Fruit fly (Drosophila melanogaster) whole organism: Measurements from ENCODE around the gene CG33061.

Experiments used
- Dll ChIP-seq: fragments of >200 bp; optimal IDR thresholded peaks from 2 replicates; lab custom pipeline; 2017
- pan ChIP-seq: fragments of >200 bp; optimal IDR thresholded peaks from 2 replicates; lab custom pipeline; 2017
- psq ChIP-seq: fragments of >200 bp; optimal IDR thresholded peaks from 2 replicates; lab custom pipeline; 2017
- usp ChIP-seq: fragments of >200 bp; optimal IDR thresholded peaks from 2 replicates; lab custom pipeline; 2017; ENCODE audit warnings: missing biosample characterization, missing genetic modification characterization, mixed read lengths

DNA sequence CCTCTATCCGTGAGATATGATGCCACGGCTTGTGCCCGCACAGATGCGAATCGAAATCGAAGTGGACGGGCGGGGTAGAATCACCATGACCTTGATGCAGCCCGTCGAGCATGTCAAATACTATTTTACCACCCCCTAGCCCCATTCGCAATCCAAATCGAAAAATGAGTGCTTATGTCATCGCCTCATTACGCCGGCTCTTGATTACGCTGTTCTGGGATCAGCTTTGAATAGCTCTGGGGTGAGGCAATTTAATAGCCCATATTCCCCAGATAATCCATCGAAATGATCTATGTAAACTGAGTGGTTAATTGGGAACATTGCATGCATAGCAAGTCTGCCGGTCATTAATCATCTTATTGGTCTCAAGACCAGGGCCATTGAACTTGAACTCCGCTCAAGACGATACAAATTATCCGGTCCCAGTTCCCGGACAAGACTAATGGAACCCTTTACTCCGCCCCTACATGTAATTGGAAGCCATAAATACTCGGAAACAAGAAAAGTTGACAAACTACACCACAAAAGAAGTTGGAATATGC is 27.7 kb downstream of the CG33061 start:
- no peak for TF ChIP-seq pan (lab: Kevin White, UChicago)
- TF ChIP-seq psq (lab: Kevin White, UChicago), result no peak
- no peak for TF ChIP-seq Dll (lab: Kevin White, UChicago)
- TF ChIP-seq usp (GFP tag; lab: Kevin White, UChicago), result no peak
